Fruit fly (Drosophila melanogaster): ENCODE measurements around the gene lap.

The lap gene

DNA sequence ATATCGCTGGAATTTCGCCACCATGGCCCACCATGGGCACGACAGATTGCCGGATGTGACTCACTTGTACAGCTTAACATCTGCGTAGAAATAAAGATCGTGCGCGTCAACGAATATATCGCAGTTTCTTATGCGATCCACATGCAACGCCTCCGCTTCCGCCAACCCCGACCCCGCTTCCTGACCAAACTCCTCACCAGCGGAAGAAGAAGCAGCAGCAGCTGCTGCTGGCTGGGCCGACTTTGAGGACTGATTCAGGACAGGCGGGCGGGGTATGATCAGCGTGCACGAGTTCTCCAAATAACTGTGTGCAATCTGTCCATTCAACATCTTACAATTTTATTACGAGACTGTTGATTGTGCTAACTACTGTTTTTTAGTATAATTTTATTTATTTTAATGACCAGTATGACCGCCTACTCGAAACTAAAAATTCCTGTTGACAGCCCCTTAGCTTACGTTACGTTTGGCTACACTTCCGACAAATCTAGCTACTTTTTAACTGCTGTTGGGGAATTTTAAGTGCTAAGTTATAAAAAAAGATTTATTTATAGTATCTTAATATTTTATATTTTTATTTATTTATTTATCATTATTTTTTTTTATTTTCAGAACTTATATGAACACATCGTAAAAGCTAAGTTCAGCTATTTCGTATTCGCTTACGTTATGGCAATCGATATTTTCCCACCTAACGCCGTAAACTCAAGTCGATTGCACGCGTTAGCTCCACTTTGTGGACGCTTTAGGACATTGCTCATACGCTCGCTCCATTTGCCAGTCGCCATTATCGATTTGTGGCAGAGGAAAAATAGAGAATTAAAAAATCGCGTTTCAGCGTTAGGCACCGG lies at the start of gene lap, which contains the start of gene CG10055:
TSS of gene lap (plus strand) at position 753 of the 851 bp plus-strand sequence.
TSS of gene CG10055 (minus strand) at position 432 of the 851 bp plus-strand sequence.
- TF ChIP-seq CG17801 (GFP tag; optimal IDR thresholded peaks at IDR 0.05; ENCODE audit: partially characterized antibody), result no peak

- TF ChIP-seq CG17801 (GFP tag; optimal IDR thresholded peaks at IDR 0.05; ENCODE audit: partially characterized antibody), result no peak
Observed at dm6 chr3R:7137207-7137606, 49.6 kb upstream of the lap start.

DNA sequence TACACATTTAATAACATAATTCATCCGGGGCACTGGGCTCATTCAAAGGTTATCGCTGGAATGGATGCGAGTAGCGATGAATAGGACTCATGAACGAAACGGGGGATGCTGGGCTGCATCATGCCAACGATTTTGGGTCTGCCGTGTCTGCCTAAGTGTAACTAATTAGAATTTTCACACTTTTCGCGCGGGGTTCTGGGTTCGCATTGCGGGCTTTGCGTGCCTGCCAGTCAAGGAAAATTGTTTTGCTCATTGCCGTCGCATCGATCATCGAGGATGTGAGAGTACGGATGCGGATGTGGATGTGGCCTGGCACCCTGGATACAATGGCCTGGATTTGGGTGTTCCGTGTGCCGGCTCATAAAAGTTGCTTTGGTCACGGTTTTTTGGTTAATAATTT lies 48.7 kb upstream of the lap start:
- no peak for TF ChIP-seq CG17801 (GFP tag; optimal IDR thresholded peaks at IDR 0.05; ENCODE audit: partially characterized antibody)

- TF ChIP-seq CG17801 (GFP tag; optimal IDR thresholded peaks at IDR 0.05; ENCODE audit: partially characterized antibody), result no peak
Observed at dm6 chr3R:7139188-7140038, 47.4 kb upstream of the lap start.

dm6 chr3R:7142580-7142979 lies 44.2 kb upstream of the lap start:
- TF ChIP-seq CG17801 (GFP tag; optimal IDR thresholded peaks at IDR 0.05; ENCODE audit: partially characterized antibody), result no peak

- peak; percentile 56 for TF ChIP-seq CG17801 (GFP tag; optimal IDR thresholded peaks at IDR 0.05; ENCODE audit: partially characterized antibody)
Observed at dm6 chr3R:7144245-7144904, 42.4 kb upstream of the lap start, which contains the start of the genes CG14610 and CG2656. Gene CG14610 (minus strand): TSS chr3R:7144295. Gene CG2656 (plus strand): TSS chr3R:7144724.

dm6 chr3R:7150544-7151406 lies 36.0 kb upstream of the lap start, which contains the start of the genes gfzf and Sas-4:
Gene gfzf (minus strand): TSS chr3R:7150968.
Gene Sas-4 (plus strand): TSS chr3R:7151367.
- peak; percentile 15 for TF ChIP-seq CG17801 (GFP tag; optimal IDR thresholded peaks at IDR 0.05; ENCODE audit: partially characterized antibody)

dm6 chr3R:7154586-7155357 lies 32.0 kb upstream of the lap start, which contains the start of gene MAGE:
Gene MAGE (minus strand): TSS chr3R:7155180.
- no peak for TF ChIP-seq CG17801 (GFP tag; optimal IDR thresholded peaks at IDR 0.05; ENCODE audit: partially characterized antibody)

DNA sequence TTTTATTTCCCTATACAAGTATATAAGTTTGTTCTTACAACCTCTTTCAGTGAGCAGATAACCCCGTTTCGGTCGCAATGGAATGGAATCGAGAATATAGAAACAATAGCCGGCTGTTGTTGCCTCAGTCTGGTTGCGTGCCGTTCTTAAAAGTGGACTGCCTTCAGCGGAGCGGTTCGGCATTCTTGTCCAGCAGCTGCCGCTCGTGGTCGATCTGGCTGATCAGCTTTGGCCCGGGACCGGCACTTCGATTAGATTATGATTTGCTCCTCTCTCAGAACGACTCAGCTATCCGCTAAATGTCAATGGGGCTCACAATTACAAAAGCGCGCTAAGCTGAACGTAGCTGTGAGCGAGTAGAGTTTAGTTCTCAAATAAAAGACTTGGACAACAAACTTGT lies 29.7 kb upstream of the lap start:
- TF ChIP-seq CG17801 (GFP tag; optimal IDR thresholded peaks at IDR 0.05; ENCODE audit: partially characterized antibody), result no peak

DNA sequence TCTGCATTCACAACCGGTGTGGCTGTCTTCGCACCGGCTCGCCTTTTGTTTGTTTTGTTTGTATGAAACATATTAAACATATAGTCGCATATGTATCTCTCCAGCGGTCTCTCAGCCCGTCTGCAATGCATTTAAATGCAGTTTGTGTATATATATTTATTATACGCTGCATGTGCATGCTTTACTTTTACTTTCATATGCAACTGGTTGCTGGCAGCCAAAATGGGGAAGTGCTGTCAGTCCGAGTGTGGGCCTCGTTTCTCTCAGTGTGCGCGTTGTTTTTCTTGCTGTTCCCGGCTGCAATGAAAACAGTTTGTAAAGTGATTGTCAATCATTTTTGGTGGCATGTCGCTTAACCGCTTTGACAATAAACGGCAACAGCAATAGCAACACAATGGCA lies 27.2 kb upstream of the lap start:
- no peak for TF ChIP-seq CG17801 (GFP tag; optimal IDR thresholded peaks at IDR 0.05; ENCODE audit: partially characterized antibody)

dm6 chr3R:7162356-7163289 lies 24.2 kb upstream of the lap start, which contains the start of gene sas:
Gene sas (plus strand): TSS chr3R:7162808.
- TF ChIP-seq CG17801 (GFP tag; optimal IDR thresholded peaks at IDR 0.05; ENCODE audit: partially characterized antibody), result no peak

DNA sequence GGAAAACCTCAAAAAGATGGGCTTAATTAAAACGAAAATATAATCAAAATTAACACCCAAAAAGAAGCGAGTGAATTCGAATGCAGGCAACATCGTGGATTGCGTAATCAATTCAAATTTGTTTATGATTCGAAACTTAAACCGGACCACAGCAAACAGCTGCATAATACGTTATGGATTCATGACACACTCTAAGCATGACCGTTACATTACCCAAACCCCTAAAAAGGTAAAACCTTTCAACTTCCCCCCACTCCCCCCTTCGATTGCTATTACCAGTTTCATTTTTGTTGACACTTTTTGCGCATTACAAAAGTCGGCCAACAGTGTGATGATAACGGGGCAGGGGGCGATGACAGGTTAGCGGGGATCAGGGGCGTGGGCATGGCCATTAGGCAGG lies 16.9 kb upstream of the lap start:
- no peak for TF ChIP-seq CG17801 (GFP tag; optimal IDR thresholded peaks at IDR 0.05; ENCODE audit: partially characterized antibody)

Data from ovary, adult (tissue).